Worm (Caenorhabditis elegans) whole organism, mixed stage, embryonic: ENCODE measurements around the gene C01G12.3.

Experiments
- bed-3 ChIP-seq: fragments of 200-800 bp; sonication (Bioruptor generic); optimal IDR thresholded peaks from 3 replicates; lab custom pipeline; 2018; ENCODE audit warnings: mild to moderate bottlenecking, missing genetic modification characterization, moderate library complexity, missing compliant biosample characterization
- blmp-1 ChIP-seq: fragments of 150-350 bp; optimal IDR thresholded peaks from 2 replicates; lab custom pipeline; 2014; ENCODE audit warnings: missing biosample characterization, missing genetic modification characterization
- ceh-43 ChIP-seq: fragments of 200-800 bp; sonication (Bioruptor generic); optimal IDR thresholded peaks from 2 replicates; lab custom pipeline; 2018; ENCODE audit warnings: mild to moderate bottlenecking, missing genetic modification characterization, moderate library complexity, missing compliant biosample characterization
- ceh-83 ChIP-seq: fragments of 200-800 bp; sonication (Bioruptor generic); optimal IDR thresholded peaks from 2 replicates; lab custom pipeline; 2018; ENCODE audit warnings: mild to moderate bottlenecking, missing genetic modification characterization, missing compliant biosample characterization
- ces-1 ChIP-seq: fragments of 150-350 bp; optimal IDR thresholded peaks from 2 replicates; lab custom pipeline; 2014; ENCODE audit warnings: missing biosample characterization, missing genetic modification reagents, missing genetic modification characterization
- cnd-1 ChIP-seq: fragments of 200-800 bp; sonication (Bioruptor generic); optimal IDR thresholded peaks from 2 replicates; lab custom pipeline; 2018; ENCODE audit warnings: mild to moderate bottlenecking, missing genetic modification characterization, missing compliant biosample characterization
- drap-1 ChIP-seq: fragments of 200-800 bp; sonication (Bioruptor generic); optimal IDR thresholded peaks from 3 replicates; lab custom pipeline; 2018; ENCODE audit warnings: mild to moderate bottlenecking, missing genetic modification characterization, missing compliant biosample characterization
- elt-3 ChIP-seq: fragments of 150-350 bp; optimal IDR thresholded peaks from 2 replicates; lab custom pipeline; 2014; ENCODE audit warnings: missing biosample characterization, missing genetic modification characterization
- flh-1 ChIP-seq: fragments of 200-800 bp; sonication (Bioruptor generic); optimal IDR thresholded peaks from 2 replicates; lab custom pipeline; 2018; ENCODE audit warnings: mild to moderate bottlenecking, missing genetic modification characterization, moderate library complexity, missing compliant biosample characterization
- ham-2 ChIP-seq: fragments of 200-800 bp; sonication (Bioruptor generic); optimal IDR thresholded peaks from 2 replicates; lab custom pipeline; 2018; ENCODE audit warnings: mild to moderate bottlenecking, missing genetic modification characterization, missing compliant biosample characterization
- hlh-1 ChIP-seq: fragments of 150-350 bp; optimal IDR thresholded peaks from 2 replicates; lab custom pipeline; 2014; ENCODE audit warnings: missing biosample characterization, missing genetic modification reagents, missing genetic modification characterization
- lin-13 ChIP-seq: fragments of 150-350 bp; optimal IDR thresholded peaks from 2 replicates; lab custom pipeline; 2014; ENCODE audit warnings: missing biosample characterization, missing genetic modification characterization
- lin-32 ChIP-seq: fragments of 200-800 bp; sonication (Bioruptor generic); optimal IDR thresholded peaks from 2 replicates; lab custom pipeline; 2018; ENCODE audit warnings: mild to moderate bottlenecking, missing genetic modification characterization, missing compliant biosample characterization
- lsy-2 ChIP-seq: fragments of 150-350 bp; optimal IDR thresholded peaks from 2 replicates; lab custom pipeline; 2014; ENCODE audit warnings: missing biosample characterization, missing genetic modification characterization
- mab-5 ChIP-seq: fragments of 150-350 bp; optimal IDR thresholded peaks from 2 replicates; lab custom pipeline; 2014; ENCODE audit warnings: missing biosample characterization, missing genetic modification characterization
- mep-1 ChIP-seq: fragments of 150-350 bp; optimal IDR thresholded peaks from 2 replicates; lab custom pipeline; 2017; ENCODE audit warnings: missing biosample characterization, missing genetic modification reagents, missing genetic modification characterization, inconsistent platforms
- mls-2 ChIP-seq: sonication (generic microtip); optimal IDR thresholded peaks from 2 replicates; lab custom pipeline; 2016; ENCODE audit warnings: mild to moderate bottlenecking, missing genetic modification characterization, moderate library complexity, missing compliant biosample characterization
- nhr-12 ChIP-seq: fragments of 150-350 bp; optimal IDR thresholded peaks from 2 replicates; lab custom pipeline; 2014; ENCODE audit warnings: missing biosample characterization, missing genetic modification characterization
- nhr-2 ChIP-seq: fragments of 150-350 bp; optimal IDR thresholded peaks from 2 replicates; lab custom pipeline; 2014; ENCODE audit warnings: missing biosample characterization, missing genetic modification characterization
- nhr-237 ChIP-seq: fragments of 150-350 bp; optimal IDR thresholded peaks from 2 replicates; lab custom pipeline; 2014; ENCODE audit warnings: missing biosample characterization, missing genetic modification characterization
- nhr-28 ChIP-seq: fragments of 150-350 bp; optimal IDR thresholded peaks from 2 replicates; lab custom pipeline; 2014; ENCODE audit warnings: missing biosample characterization, missing genetic modification characterization
- pha-4 ChIP-seq: fragments of 150-350 bp; optimal IDR thresholded peaks from 2 replicates; lab custom pipeline; 2018; ENCODE audit warnings: missing biosample characterization, missing genetic modification reagents, missing genetic modification characterization
- sptf-1 ChIP-seq: sonication (generic microtip); optimal IDR thresholded peaks from 2 replicates; lab custom pipeline; 2017; ENCODE audit warnings: mild to moderate bottlenecking, missing genetic modification characterization, moderate library complexity, missing compliant biosample characterization
- unc-120 ChIP-seq: sonication (generic microtip); optimal IDR thresholded peaks from 2 replicates; lab custom pipeline; 2017; ENCODE audit warnings: missing genetic modification characterization, missing compliant biosample characterization; ENCODE audit not compliant: poor library complexity, severe bottlenecking
- unc-62 ChIP-seq: fragments of 150-350 bp; optimal IDR thresholded peaks from 2 replicates; lab custom pipeline; 2014; ENCODE audit warnings: missing biosample characterization, missing genetic modification reagents, missing genetic modification characterization
- zip-8 ChIP-seq: fragments of 150-350 bp; optimal IDR thresholded peaks from 2 replicates; lab custom pipeline; 2014; ENCODE audit warnings: missing biosample characterization, missing genetic modification characterization

The C01G12.3 gene

ce11 chrII:14567811-14568210, 14.3 kb downstream of the C01G12.3 start:
- TF ChIP-seq ham-2 (GFP tag; lab: Kevin White, UChicago) (peak; percentile 55), lin-13 (tag; lab: Kevin White, UChicago) (no peak)
- TF ChIP-seq, all 35 proteins: peak for 1

ce11 chrII:14563766-14564370, 18.2 kb downstream of the C01G12.3 start:
- TF ChIP-seq lsy-2 (tag; lab: Kevin White, UChicago): peak; percentile 85

ce11 chrII:14561549-14562115, 20.5 kb downstream of the C01G12.3 start, which contains the start of gene mog-4:
Gene mog-4 (minus strand): TSS chrII:14561599.
- TF ChIP-seq sptf-1 (tag; lab: Kevin White, UChicago) (peak; percentile 7), nhr-237 (tag; lab: Kevin White, UChicago) (peak; percentile 81), lsy-2 (tag; lab: Kevin White, UChicago) (peak; percentile 95), ham-2 (GFP tag; lab: Kevin White, UChicago) (peak; percentile 76), ceh-43 (GFP tag; lab: Kevin White, UChicago) (peak; percentile 8), bed-3 (GFP tag; lab: Kevin White, UChicago) (peak; percentile 1), mep-1 (tag; lab: Kevin White, UChicago) (peak; percentile 37), cnd-1 (tag; lab: Kevin White, UChicago) (peak; percentile 20), mls-2 (tag; lab: Kevin White, UChicago) (peak; percentile 20), unc-120 (tag; lab: Kevin White, UChicago) (peak; percentile 25), ces-1 (peak; percentile 71), drap-1 (peak; percentile 21), lin-13 (tag; lab: Kevin White, UChicago) (peak; percentile 46)

- TF ChIP-seq unc-120 (tag; lab: Kevin White, UChicago) (no peak), ces-1 (peak; percentile 30)
Measured at ce11 chrII:14555019-14555418, 27.1 kb downstream of the C01G12.3 start.

- TF ChIP-seq ceh-83 (no peak), ceh-43 (GFP tag; lab: Kevin White, UChicago) (no peak), zip-8 (no peak), bed-3 (GFP tag; lab: Kevin White, UChicago) (no peak), ces-1 (no peak), drap-1 (no peak), ham-2 (GFP tag; lab: Kevin White, UChicago) (no peak), hlh-1 (tag; lab: Kevin White, UChicago) (no peak), blmp-1 (tag; lab: Kevin White, UChicago) (no peak), flh-1 (GFP tag; lab: Kevin White, UChicago) (no peak), nhr-237 (tag; lab: Kevin White, UChicago) (no peak), unc-120 (tag; lab: Kevin White, UChicago) (no peak)
Measured at ce11 chrII:14550613-14551012, 31.5 kb downstream of the C01G12.3 start, which contains the start of gene nlp-41. Gene nlp-41 (plus strand): TSS chrII:14550913.

- TF ChIP-seq bed-3 (GFP tag; lab: Kevin White, UChicago) (no peak), pha-4 (tag; lab: Kevin White, UChicago) (no peak), elt-3 (tag; lab: Kevin White, UChicago) (no peak), sptf-1 (tag; lab: Kevin White, UChicago) (no peak), mep-1 (tag; lab: Kevin White, UChicago) (no peak), nhr-237 (tag; lab: Kevin White, UChicago) (no peak), nhr-28 (no peak), drap-1 (no peak), unc-62 (no peak), ham-2 (GFP tag; lab: Kevin White, UChicago) (no peak), mab-5 (tag; lab: Kevin White, UChicago) (no peak)
Measured at ce11 chrII:14548691-14549090, 33.4 kb downstream of the C01G12.3 start, which contains the start of gene gcy-29. Gene gcy-29 (minus strand): TSS chrII:14548791.

ce11 chrII:14540551-14540950, 41.6 kb downstream of the C01G12.3 start:
- no peak for TF ChIP-seq nhr-12 (tag; lab: Kevin White, UChicago)
- no peak for TF ChIP-seq cnd-1 (tag; lab: Kevin White, UChicago)
- TF ChIP-seq unc-62: no peak
- TF ChIP-seq nhr-237 (tag; lab: Kevin White, UChicago): no peak
- TF ChIP-seq lin-13 (tag; lab: Kevin White, UChicago): no peak
- no peak for TF ChIP-seq lin-32
- no peak for TF ChIP-seq nhr-2 (tag; lab: Kevin White, UChicago)
- TF ChIP-seq, all 35 proteins: peak for 0
